Fruit fly (Drosophila melanogaster) Kc167 (cell line): ENCODE data around the gene Best4.

Experiments used
- Myc ChIP-seq: fragments of >200 bp; optimal IDR thresholded peaks from 2 replicates; lab custom pipeline; 2017; ENCODE audit warnings: missing external identifiers
- Sin3A ChIP-seq: fragments of >200 bp; optimal IDR thresholded peaks from 2 replicates; lab custom pipeline; 2018; ENCODE audit warnings: missing external identifiers
- h ChIP-seq: fragments of >200 bp; optimal IDR thresholded peaks from 3 replicates; lab custom pipeline; 2018; ENCODE audit warnings: missing external identifiers
- insv ChIP-seq: fragments of >200 bp; optimal IDR thresholded peaks from 3 replicates; lab custom pipeline; 2018; ENCODE audit warnings: missing external identifiers
- psq ChIP-seq: fragments of >200 bp; optimal IDR thresholded peaks from 2 replicates; lab custom pipeline; 2017; ENCODE audit warnings: missing external identifiers
- ttk ChIP-seq: sonication (Bioruptor generic); optimal IDR thresholded peaks from 2 replicates; lab custom pipeline; 2017; ENCODE audit warnings: missing external identifiers

Best4 gene

dm6 chr3L:15306447-15306846, 7.7 kb downstream of the Best4 start:
- TF ChIP-seq ttk = no peak
- TF ChIP-seq insv (lab: Kevin White, UChicago) = no peak
- no peak for TF ChIP-seq h (lab: Kevin White, UChicago)
- no peak for TF ChIP-seq psq (lab: Kevin White, UChicago)
- no peak for TF ChIP-seq Myc (lab: Kevin White, UChicago)
- TF ChIP-seq Sin3A (lab: Kevin White, UChicago) = no peak

- TF ChIP-seq ttk (no peak), Sin3A (lab: Kevin White, UChicago) (no peak), Myc (lab: Kevin White, UChicago) (no peak), h (lab: Kevin White, UChicago) (no peak), insv (lab: Kevin White, UChicago) (no peak), psq (lab: Kevin White, UChicago) (no peak)
Observed at dm6 chr3L:15311457-15312368, 13.0 kb downstream of the Best4 start.

dm6 chr3L:15314539-15314938, 15.8 kb downstream of the Best4 start:
- no peak for TF ChIP-seq psq (lab: Kevin White, UChicago)
- no peak for TF ChIP-seq Myc (lab: Kevin White, UChicago)
- no peak for TF ChIP-seq insv (lab: Kevin White, UChicago)
- TF ChIP-seq ttk = no peak

- TF ChIP-seq h (lab: Kevin White, UChicago) (no peak), psq (lab: Kevin White, UChicago) (no peak), Sin3A (lab: Kevin White, UChicago) (no peak), insv (lab: Kevin White, UChicago) (no peak), Myc (lab: Kevin White, UChicago) (no peak), ttk (no peak)
Observed at dm6 chr3L:15314997-15315396, 16.2 kb downstream of the Best4 start.

dm6 chr3L:15315400-15315799, 16.6 kb downstream of the Best4 start:
- TF ChIP-seq Myc (lab: Kevin White, UChicago) (no peak), insv (lab: Kevin White, UChicago) (no peak), ttk (no peak), Sin3A (lab: Kevin White, UChicago) (no peak), psq (lab: Kevin White, UChicago) (no peak)

- TF ChIP-seq psq (lab: Kevin White, UChicago) = no peak
- no peak for TF ChIP-seq Sin3A (lab: Kevin White, UChicago)
- no peak for TF ChIP-seq ttk
- no peak for TF ChIP-seq Myc (lab: Kevin White, UChicago)
- TF ChIP-seq insv (lab: Kevin White, UChicago) = no peak
- no peak for TF ChIP-seq h (lab: Kevin White, UChicago)
Observed at dm6 chr3L:15320241-15320640, 21.5 kb downstream of the Best4 start.

dm6 chr3L:15321001-15321438, 22.3 kb downstream of the Best4 start:
- TF ChIP-seq insv (lab: Kevin White, UChicago) = no peak
- TF ChIP-seq Myc (lab: Kevin White, UChicago) = no peak
- TF ChIP-seq psq (lab: Kevin White, UChicago) = no peak
- no peak for TF ChIP-seq ttk
- TF ChIP-seq h (lab: Kevin White, UChicago) = no peak
- no peak for TF ChIP-seq Sin3A (lab: Kevin White, UChicago)

dm6 chr3L:15322173-15322572, 23.4 kb downstream of the Best4 start:
- TF ChIP-seq Myc (lab: Kevin White, UChicago) (no peak), insv (lab: Kevin White, UChicago) (no peak), ttk (no peak), h (lab: Kevin White, UChicago) (no peak), psq (lab: Kevin White, UChicago) (no peak), Sin3A (lab: Kevin White, UChicago) (no peak)

- TF ChIP-seq ttk = no peak
- no peak for TF ChIP-seq Myc (lab: Kevin White, UChicago)
- no peak for TF ChIP-seq Sin3A (lab: Kevin White, UChicago)
- TF ChIP-seq insv (lab: Kevin White, UChicago) = no peak
- no peak for TF ChIP-seq h (lab: Kevin White, UChicago)
- TF ChIP-seq psq (lab: Kevin White, UChicago) = no peak
Observed at dm6 chr3L:15325445-15325844, 26.7 kb downstream of the Best4 start.

- no peak for TF ChIP-seq h (lab: Kevin White, UChicago)
- TF ChIP-seq psq (lab: Kevin White, UChicago) = no peak
- no peak for TF ChIP-seq Sin3A (lab: Kevin White, UChicago)
- TF ChIP-seq ttk = no peak
- no peak for TF ChIP-seq insv (lab: Kevin White, UChicago)
- TF ChIP-seq Myc (lab: Kevin White, UChicago) = no peak
Observed at dm6 chr3L:15329261-15330160, 30.8 kb downstream of the Best4 start.

dm6 chr3L:15330161-15330542, 31.4 kb downstream of the Best4 start:
- TF ChIP-seq h (lab: Kevin White, UChicago) = no peak
- TF ChIP-seq ttk = no peak
- TF ChIP-seq Sin3A (lab: Kevin White, UChicago) = no peak
- no peak for TF ChIP-seq insv (lab: Kevin White, UChicago)
- no peak for TF ChIP-seq psq (lab: Kevin White, UChicago)
- no peak for TF ChIP-seq Myc (lab: Kevin White, UChicago)
